Worm (Caenorhabditis elegans): ENCODE measurements around the gene ncr-1.

DNA sequence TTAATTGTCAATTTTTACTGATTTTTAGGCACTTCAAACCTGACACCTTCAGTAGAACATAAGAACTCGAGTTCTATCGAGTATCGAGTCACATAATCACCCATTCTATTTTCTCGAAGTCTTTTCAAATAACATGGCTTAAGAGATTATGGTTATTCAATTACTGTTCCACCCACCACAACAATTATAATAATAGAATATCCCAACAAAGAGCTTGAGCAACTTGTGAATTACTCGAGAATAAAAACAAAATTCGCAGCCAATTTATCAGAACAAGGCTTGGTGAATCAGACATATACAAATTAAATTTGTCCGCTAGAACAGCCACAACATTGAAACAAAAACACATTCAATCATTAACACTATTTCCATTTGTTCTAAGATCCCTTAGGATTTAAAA is 64.4 kb downstream of the ncr-1 start:
- TF ChIP-seq zag-1 (tag; optimal IDR thresholded peaks at IDR 0.05) = no peak
- TF ChIP-seq ceh-82 (tag; optimal IDR thresholded peaks at IDR 0.05) = no peak
- no peak for TF ChIP-seq elt-3 (tag; optimal IDR thresholded peaks at IDR 0.05)
- no peak for TF ChIP-seq unc-86 (tag; optimal IDR thresholded peaks at IDR 0.05)
- no peak for TF ChIP-seq nhr-237 (tag; optimal IDR thresholded peaks at IDR 0.05)
- no peak for TF ChIP-seq snpc-4 (tag; optimal IDR thresholded peaks at IDR 0.05)
- no peak for TF ChIP-seq ama-1 (optimal IDR thresholded peaks at IDR 0.05)
- no peak for TF ChIP-seq ceh-63 (GFP tag; optimal IDR thresholded peaks at IDR 0.05)
